Worm (Caenorhabditis elegans): Measurements from ENCODE around the gene F56D2.8.

Gene F56D2.8

DNA sequence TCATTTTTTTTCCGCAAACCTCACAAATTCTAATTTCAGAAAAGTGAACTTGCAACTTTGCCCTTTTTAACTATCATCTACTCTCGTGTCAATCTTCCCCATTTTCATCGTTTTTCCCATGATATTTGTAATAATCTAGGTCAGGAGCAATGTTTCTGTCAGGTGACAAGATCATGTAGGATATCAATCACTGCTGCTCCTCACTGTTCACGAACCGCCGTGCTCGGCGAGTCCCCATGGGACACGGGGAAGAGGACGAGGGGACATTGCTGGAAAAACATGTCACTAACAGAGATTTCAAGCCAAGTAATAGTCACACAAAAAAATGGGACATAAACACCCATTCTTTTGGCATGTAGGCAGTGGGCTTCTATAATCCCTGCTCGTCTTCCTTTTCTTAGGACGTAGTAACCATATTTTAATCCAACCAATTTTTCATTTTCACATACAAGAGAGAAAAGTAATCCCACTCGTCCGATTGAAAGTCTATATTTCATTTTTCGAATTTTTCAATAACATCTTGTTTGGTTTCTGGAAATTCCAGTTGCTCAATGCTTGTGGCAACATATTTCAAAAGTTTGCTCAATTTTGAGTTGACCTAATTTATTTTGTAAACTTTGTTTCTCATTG lies 11.7 kb downstream of the F56D2.8 start:
- TF ChIP-seq sem-2 (GFP tag; optimal IDR thresholded peaks at IDR 0.05) = no peak
- TF ChIP-seq nhr-237 (tag; optimal IDR thresholded peaks at IDR 0.05) = no peak
- TF ChIP-seq elt-1 (tag; optimal IDR thresholded peaks at IDR 0.05; ENCODE audit: borderline replicate concordance, insufficient read depth) = no peak
- no peak for TF ChIP-seq cnd-1 (tag; optimal IDR thresholded peaks at IDR 0.05)
- TF ChIP-seq pha-4 (tag; optimal IDR thresholded peaks at IDR 0.05) = no peak
- TF ChIP-seq lin-32 (GFP tag; optimal IDR thresholded peaks at IDR 0.05) = no peak
- TF ChIP-seq sptf-1 (tag; optimal IDR thresholded peaks at IDR 0.05) = no peak

- no peak for TF ChIP-seq cnd-1 (tag; optimal IDR thresholded peaks at IDR 0.05)
Measured at ce11 chrIII:5568679-5569078, 14.0 kb downstream of the F56D2.8 start, which contains the start of gene nspb-12. TSS of gene nspb-12 (minus strand) at chrIII:5568779.

- TF ChIP-seq snpc-4 (tag; optimal IDR thresholded peaks at IDR 0.05) = no peak
- no peak for TF ChIP-seq zip-8 (tag; optimal IDR thresholded peaks at IDR 0.05)
- no peak for TF ChIP-seq drap-1 (GFP tag; optimal IDR thresholded peaks at IDR 0.05)
- TF ChIP-seq unc-62 (GFP tag; optimal IDR thresholded peaks at IDR 0.05) = no peak
- TF ChIP-seq cnd-1 (tag; optimal IDR thresholded peaks at IDR 0.05) = no peak
- no peak for TF ChIP-seq ceh-83 (GFP tag; optimal IDR thresholded peaks at IDR 0.05)
- no peak for TF ChIP-seq ceh-39 (tag; optimal IDR thresholded peaks at IDR 0.05)
- no peak for TF ChIP-seq mls-2 (tag; optimal IDR thresholded peaks at IDR 0.05)
- TF ChIP-seq elt-1 (tag; optimal IDR thresholded peaks at IDR 0.05; ENCODE audit: borderline replicate concordance, insufficient read depth) = no peak
- no peak for TF ChIP-seq nhr-12 (tag; optimal IDR thresholded peaks at IDR 0.05)
- no peak for TF ChIP-seq nhr-237 (tag; optimal IDR thresholded peaks at IDR 0.05)
- TF ChIP-seq ham-2 (GFP tag; optimal IDR thresholded peaks at IDR 0.05) = no peak
- TF ChIP-seq lin-32 (GFP tag; optimal IDR thresholded peaks at IDR 0.05) = no peak
- TF ChIP-seq flh-1 (GFP tag; optimal IDR thresholded peaks at IDR 0.05) = no peak
- TF ChIP-seq lsy-2 (tag; optimal IDR thresholded peaks at IDR 0.05) = no peak
- no peak for TF ChIP-seq ces-1 (GFP tag; optimal IDR thresholded peaks at IDR 0.05)
- TF ChIP-seq nhr-28 (tag; optimal IDR thresholded peaks at IDR 0.05) = no peak
- TF ChIP-seq nhr-2 (tag; optimal IDR thresholded peaks at IDR 0.05) = no peak
Measured at ce11 chrIII:5568265-5568664, 14.4 kb downstream of the F56D2.8 start.

ce11 chrIII:5566496-5566895 lies 16.2 kb downstream of the F56D2.8 start:
- no peak for TF ChIP-seq ces-1 (GFP tag; optimal IDR thresholded peaks at IDR 0.05)
- TF ChIP-seq nhr-2 (tag; optimal IDR thresholded peaks at IDR 0.05) = no peak
- no peak for TF ChIP-seq sptf-1 (tag; optimal IDR thresholded peaks at IDR 0.05)
- TF ChIP-seq lin-13 (tag; optimal IDR thresholded peaks at IDR 0.05) = no peak

- TF ChIP-seq pha-4 (tag; optimal IDR thresholded peaks at IDR 0.05) (no peak), unc-120 (tag; optimal IDR thresholded peaks at IDR 0.05; ENCODE audit: poor library complexity, severe bottlenecking) (peak; percentile 47)
Measured at ce11 chrIII:5565699-5566098, 17.0 kb downstream of the F56D2.8 start.

- peak; percentile 48 for TF ChIP-seq unc-120 (tag; optimal IDR thresholded peaks at IDR 0.05; ENCODE audit: poor library complexity, severe bottlenecking)
- TF ChIP-seq bed-3 (GFP tag; optimal IDR thresholded peaks at IDR 0.05) = no peak
- TF ChIP-seq M03D4.4 (tag; optimal IDR thresholded peaks at IDR 0.05) = peak; percentile 42
- TF ChIP-seq nhr-237 (tag; optimal IDR thresholded peaks at IDR 0.05) = no peak
- no peak for TF ChIP-seq lin-13 (tag; optimal IDR thresholded peaks at IDR 0.05)
- no peak for TF ChIP-seq elt-1 (tag; optimal IDR thresholded peaks at IDR 0.05; ENCODE audit: borderline replicate concordance, insufficient read depth)
- no peak for TF ChIP-seq nhr-12 (tag; optimal IDR thresholded peaks at IDR 0.05)
- TF ChIP-seq sptf-1 (tag; optimal IDR thresholded peaks at IDR 0.05) = no peak
- no peak for TF ChIP-seq nhr-2 (tag; optimal IDR thresholded peaks at IDR 0.05)
- TF ChIP-seq hlh-1 (tag; optimal IDR thresholded peaks at IDR 0.05) = peak; percentile 51
- TF ChIP-seq mls-2 (tag; optimal IDR thresholded peaks at IDR 0.05) = no peak
- TF ChIP-seq ceh-39 (tag; optimal IDR thresholded peaks at IDR 0.05) = no peak
- TF ChIP-seq mab-5 (tag; optimal IDR thresholded peaks at IDR 0.05) = no peak
- peak; percentile 21 for TF ChIP-seq unc-62 (GFP tag; optimal IDR thresholded peaks at IDR 0.05)
- no peak for TF ChIP-seq ceh-43 (GFP tag; optimal IDR thresholded peaks at IDR 0.05)
Measured at ce11 chrIII:5564799-5565198, 17.9 kb downstream of the F56D2.8 start, which contains the start of gene mlc-3. TSS of gene mlc-3 (plus strand) at chrIII:5565025.
